Worm (Caenorhabditis elegans): ENCODE data around the gene rbm-17.

DNA sequence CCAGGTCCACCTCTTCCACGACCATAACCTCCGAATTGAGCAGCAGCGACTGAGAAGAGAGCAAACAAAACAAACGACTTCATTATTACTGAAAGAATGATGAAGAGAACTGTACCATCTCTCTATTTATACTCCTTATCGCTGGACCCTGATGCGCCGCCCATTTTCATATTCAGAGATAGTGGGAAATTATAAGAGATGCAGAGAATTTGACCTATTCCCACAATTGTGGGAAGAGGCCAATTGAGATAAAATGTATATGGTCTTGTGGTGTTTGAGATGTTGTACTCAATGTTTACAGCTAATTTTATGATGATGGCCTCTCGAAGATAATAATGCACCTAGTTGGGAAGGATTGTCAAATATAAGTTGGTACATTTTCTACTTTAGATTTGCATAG lies 2.8 kb downstream of the rbm-17 start, which contains the start of gene ttr-50:
- TF ChIP-seq skn-1 (tag; optimal IDR thresholded peaks at IDR 0.05) (no peak), lir-3 (tag; optimal IDR thresholded peaks at IDR 0.05; ENCODE audit: poor library complexity) (no peak), nhr-28 (tag; optimal IDR thresholded peaks at IDR 0.05) (no peak), aha-1 (tag; optimal IDR thresholded peaks at IDR 0.05) (no peak), nhr-20 (tag; optimal IDR thresholded peaks at IDR 0.05) (no peak), nhr-12 (tag; optimal IDR thresholded peaks at IDR 0.05) (no peak), vab-15 (tag; optimal IDR thresholded peaks at IDR 0.05) (no peak), snpc-4 (tag; optimal IDR thresholded peaks at IDR 0.05) (no peak)
